Worm (Caenorhabditis elegans): ENCODE measurements around the gene fbxb-11.

DNA sequence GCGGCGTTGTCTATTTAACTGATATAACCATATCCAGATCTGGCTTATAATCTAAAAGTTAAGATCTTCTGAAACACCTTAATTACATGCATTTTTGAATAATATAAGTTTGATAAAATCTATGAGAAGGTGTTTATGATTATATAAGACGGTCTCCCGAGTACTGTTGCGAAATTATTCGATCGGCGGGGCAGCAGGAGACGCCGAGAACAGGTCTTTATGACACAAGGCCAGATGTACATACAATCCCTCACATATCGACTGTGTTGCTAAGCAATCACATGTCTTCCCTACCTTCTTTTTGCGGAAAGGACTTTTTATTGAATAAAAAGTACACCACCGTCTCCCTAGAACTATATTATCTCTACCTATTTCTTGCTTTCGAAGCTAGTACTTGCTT is 32.2 kb downstream of the fbxb-11 start, which contains the start of gene fbxb-53:
- TF ChIP-seq F13C5.2 (tag; optimal IDR thresholded peaks at IDR 0.05) (no peak), ama-1 (optimal IDR thresholded peaks at IDR 0.05) (no peak), tbx-11 (GFP tag; IDR thresholded peaks at IDR 0.05) (no peak), hmg-4 (GFP tag; optimal IDR thresholded peaks at IDR 0.05) (no peak), hmbx-1 (tag; optimal IDR thresholded peaks at IDR 0.05) (no peak)

Measured in whole organism, early embryonic.